Comparison of ENCODE assay signal across 5 fruit fly cellular contexts in genomic region chrX:11925213-11925612, dm6.
A peak's percentile ranks its signal among the peaks of the same experiment; 100 is the strongest.
TF ChIP-seq lines count a peak whose summit lies in the region.

No protein-coding gene starts in this region.

- no peak for TF ChIP-seq CTCF in whole organism, embryonic (GFP tag; optimal IDR thresholded peaks at IDR 0.05; lab: Kevin White, UChicago)

TF ChIP-seq in whole organism, adult, 20 proteins besides CTCF, POLR2A, EP300 and RAD21:
- TF ChIP-seq cic (GFP tag; optimal IDR thresholded peaks at IDR 0.05; lab: Kevin White, UChicago) = no peak
- no peak for TF ChIP-seq cnc (optimal IDR thresholded peaks at IDR 0.05; lab: Kevin White, UChicago)
- TF ChIP-seq CG33017 (tag; optimal IDR thresholded peaks at IDR 0.05; lab: Kevin White, UChicago) = peak; percentile 2
- peak; percentile 62 for TF ChIP-seq bab1 (GFP tag; optimal IDR thresholded peaks at IDR 0.05; lab: Kevin White, UChicago)
- peak; percentile 60 for TF ChIP-seq CG14711 (tag; optimal IDR thresholded peaks at IDR 0.05; lab: Kevin White, UChicago)
- TF ChIP-seq tj (GFP tag; optimal IDR thresholded peaks at IDR 0.05; lab: Kevin White, UChicago) = no peak
- TF ChIP-seq CG7101 (tag; optimal IDR thresholded peaks at IDR 0.05; lab: Kevin White, UChicago) = peak; percentile 62
TF ChIP-seq in whole organism, adult: peak in this region for 4.

TF ChIP-seq in whole organism, embryonic, 481 proteins besides CTCF, POLR2A, EP300 and RAD21 (continues in another document):
- TF ChIP-seq CG8765 (GFP tag; IDR thresholded peaks at IDR 0.05; lab: Robert Waterston, UW) = peak; percentile 27; the same call in 1 of the 2 replicates
- TF ChIP-seq CHES-1-like (GFP tag; optimal IDR thresholded peaks at IDR 0.05; lab: Kevin White, UChicago) = no peak
- TF ChIP-seq hkb (optimal IDR thresholded peaks at IDR 0.05; lab: Kevin White, UChicago) = no peak
- peak; percentile 68 for TF ChIP-seq hkb (GFP tag; IDR thresholded peaks at IDR 0.05; lab: Robert Waterston, UW)
- peak; percentile 64; the same call in 1 of the 2 replicates for TF ChIP-seq Xrp1 (GFP tag; IDR thresholded peaks at IDR 0.05; lab: Robert Waterston, UW)
- peak; percentile 48 for TF ChIP-seq nmo (GFP tag; optimal IDR thresholded peaks at IDR 0.05; lab: Kevin White, UChicago)
- peak; percentile 4 for TF ChIP-seq CG18764 (GFP tag; optimal IDR thresholded peaks at IDR 0.05; lab: Kevin White, UChicago)
- 0 out of 2 replicates have a peak, but pooled peaks have one; percentile 40 for TF ChIP-seq CG31441 (GFP tag; IDR thresholded peaks at IDR 0.05; lab: Robert Waterston, UW)
- TF ChIP-seq Aef1 (GFP tag; IDR thresholded peaks at IDR 0.05; lab: Robert Waterston, UW) = peak; percentile 69
- TF ChIP-seq E2f2 (GFP tag; IDR thresholded peaks at IDR 0.05; lab: Robert Waterston, UW) = peak; percentile 38
- TF ChIP-seq CG2889 (GFP tag; IDR thresholded peaks at IDR 0.05; lab: Robert Waterston, UW) = peak; percentile 75; the same call in 2 of the 3 replicates
- TF ChIP-seq lov (optimal IDR thresholded peaks at IDR 0.05; lab: Kevin White, UChicago) = no peak
- TF ChIP-seq lov (GFP tag; IDR thresholded peaks at IDR 0.05; lab: Robert Waterston, UW) = peak; percentile 39; the same call in 1 of the 3 replicates
- TF ChIP-seq Ptx1 (GFP tag; IDR thresholded peaks at IDR 0.05; lab: Robert Waterston, UW) = peak; percentile 70
- TF ChIP-seq CG12942 (GFP tag; optimal IDR thresholded peaks at IDR 0.05; lab: Kevin White, UChicago) = no peak
- TF ChIP-seq exex (tag; optimal IDR thresholded peaks at IDR 0.05; lab: Kevin White, UChicago) = peak; percentile 6
- no peak for TF ChIP-seq CG3163 (GFP tag; optimal IDR thresholded peaks at IDR 0.05; lab: Kevin White, UChicago)
- TF ChIP-seq CG13424 (tag; optimal IDR thresholded peaks at IDR 0.05; lab: Kevin White, UChicago) = peak; percentile 20
- TF ChIP-seq HLHmδ (GFP tag; optimal IDR thresholded peaks at IDR 0.05; lab: Kevin White, UChicago) = no peak
- no peak for TF ChIP-seq vnd (GFP tag; IDR thresholded peaks at IDR 0.05; lab: Robert Waterston, UW; ENCODE audit: partially characterized antibody)

TF ChIP-seq in whole organism, prepupa, 60 proteins besides CTCF, POLR2A, EP300 and RAD21 (continues in another document):
- no peak for TF ChIP-seq spab (GFP tag; optimal IDR thresholded peaks at IDR 0.05; lab: Kevin White, UChicago)
- TF ChIP-seq pdm3 (GFP tag; optimal IDR thresholded peaks at IDR 0.05; lab: Kevin White, UChicago) = peak; percentile 23
- TF ChIP-seq CG8632 (GFP tag; optimal IDR thresholded peaks at IDR 0.05; lab: Kevin White, UChicago) = peak; percentile 47
- TF ChIP-seq Lpt (GFP tag; optimal IDR thresholded peaks at IDR 0.05; lab: Kevin White, UChicago) = no peak
- no peak for TF ChIP-seq dac (GFP tag; optimal IDR thresholded peaks at IDR 0.05; lab: Kevin White, UChicago)
- TF ChIP-seq CG6163 (GFP tag; IDR thresholded peaks at IDR 0.05; lab: Robert Waterston, UW) = peak; percentile 93
- TF ChIP-seq net (GFP tag; optimal IDR thresholded peaks at IDR 0.05; lab: Kevin White, UChicago) = peak; percentile 36
- TF ChIP-seq CG11762 (GFP tag; optimal IDR thresholded peaks at IDR 0.05; lab: Kevin White, UChicago; ENCODE audit: insufficient read depth) = peak; percentile 45
- TF ChIP-seq Eip78C (GFP tag; lab: Kevin White, UChicago) = peak; percentile 92
- no peak for TF ChIP-seq Sox15 (GFP tag; optimal IDR thresholded peaks at IDR 0.05; lab: Kevin White, UChicago)
- no peak for TF ChIP-seq Hr38 (GFP tag; optimal IDR thresholded peaks at IDR 0.05; lab: Kevin White, UChicago)
- peak; percentile 61 for TF ChIP-seq Sox102F (GFP tag; optimal IDR thresholded peaks at IDR 0.05; lab: Kevin White, UChicago)
- peak; percentile 65 for TF ChIP-seq Smox (GFP tag; optimal IDR thresholded peaks at IDR 0.05; lab: Kevin White, UChicago)
- TF ChIP-seq Gug (GFP tag; IDR thresholded peaks at IDR 0.05; lab: Robert Waterston, UW) = peak; percentile 72
- TF ChIP-seq CG16779 (tag; optimal IDR thresholded peaks at IDR 0.05; lab: Kevin White, UChicago) = no peak
- TF ChIP-seq CG8119 (GFP tag; IDR thresholded peaks at IDR 0.05; lab: Robert Waterston, UW) = peak; percentile 73; the same call in 2 of the 3 replicates
- no peak for TF ChIP-seq CG32006 (GFP tag; optimal IDR thresholded peaks at IDR 0.05; lab: Kevin White, UChicago)
- TF ChIP-seq dsx (GFP tag; optimal IDR thresholded peaks at IDR 0.05; lab: Kevin White, UChicago; ENCODE audit: poor library complexity, severe bottlenecking) = no peak
- TF ChIP-seq CG34406 (GFP tag; optimal IDR thresholded peaks at IDR 0.05; lab: Kevin White, UChicago) = peak; percentile 45
- no peak for TF ChIP-seq CG6854 (GFP tag; optimal IDR thresholded peaks at IDR 0.05; lab: Kevin White, UChicago)
- peak; percentile 62 for TF ChIP-seq Hr39 (GFP tag; optimal IDR thresholded peaks at IDR 0.05; lab: Kevin White, UChicago)
- TF ChIP-seq CG15336 (GFP tag; IDR thresholded peaks at IDR 0.05; lab: Robert Waterston, UW) = peak; percentile 78

TF ChIP-seq in whole organism, pupa, 21 proteins besides CTCF, POLR2A, EP300 and RAD21:
- TF ChIP-seq CG17806 (tag; optimal IDR thresholded peaks at IDR 0.05; lab: Kevin White, UChicago) (no peak), CG10348 (GFP tag; IDR thresholded peaks at IDR 0.05; lab: Robert Waterston, UW) (no peak), gl (tag; optimal IDR thresholded peaks at IDR 0.05; lab: Kevin White, UChicago) (no peak), CG15710 (tag; optimal IDR thresholded peaks at IDR 0.05; lab: Kevin White, UChicago) (no peak), CG4496 (GFP tag; IDR thresholded peaks at IDR 0.05; lab: Robert Waterston, UW) (peak; percentile 91), D1 (tag; optimal IDR thresholded peaks at IDR 0.05; lab: Kevin White, UChicago) (no peak), CG9948 (tag; optimal IDR thresholded peaks at IDR 0.05; lab: Kevin White, UChicago) (no peak), rn (GFP tag; IDR thresholded peaks at IDR 0.05; lab: Robert Waterston, UW) (peak; percentile 65; the same call in 1 of the 2 replicates), CG32121 (GFP tag; IDR thresholded peaks at IDR 0.05; lab: Robert Waterston, UW) (peak; percentile 65), Pif1B (GFP tag; optimal IDR thresholded peaks at IDR 0.05; lab: Kevin White, UChicago) (peak; percentile 5), CG12605 (GFP tag; IDR thresholded peaks at IDR 0.05; lab: Robert Waterston, UW) (peak; percentile 75; the same call in 1 of the 2 replicates), Pif1A (GFP tag; optimal IDR thresholded peaks at IDR 0.05; lab: Kevin White, UChicago) (peak; percentile 3), CG8159 (tag; optimal IDR thresholded peaks at IDR 0.05; lab: Kevin White, UChicago) (peak; percentile 1), EcR (GFP tag; optimal IDR thresholded peaks at IDR 0.05; lab: Kevin White, UChicago) (no peak), CG8301 (tag; optimal IDR thresholded peaks at IDR 0.05; lab: Kevin White, UChicago) (peak; percentile 47), fd96Ca (GFP tag; IDR thresholded peaks at IDR 0.05; lab: Robert Waterston, UW) (no peak), CG34367 (tag; optimal IDR thresholded peaks at IDR 0.05; lab: Kevin White, UChicago) (no peak), Ets98B (GFP tag; IDR thresholded peaks at IDR 0.05; lab: Robert Waterston, UW) (peak; percentile 84), Snoo (tag; optimal IDR thresholded peaks at IDR 0.05; lab: Kevin White, UChicago) (peak; percentile 72), CG13204 (GFP tag; optimal IDR thresholded peaks at IDR 0.05; lab: Kevin White, UChicago) (no peak), CG14655 (GFP tag; optimal IDR thresholded peaks at IDR 0.05; lab: Kevin White, UChicago) (peak; percentile 48)
TF ChIP-seq in whole organism, pupa: peak in this region for 11.

TF ChIP-seq in whole organism, wandering third instar larva, 38 proteins besides CTCF, POLR2A, EP300 and RAD21 (continues in another document):
- TF ChIP-seq GATAd (GFP tag; optimal IDR thresholded peaks at IDR 0.05; lab: Kevin White, UChicago) (no peak), Myc (optimal IDR thresholded peaks at IDR 0.05; lab: Kevin White, UChicago) (no peak), fru (GFP tag; optimal IDR thresholded peaks at IDR 0.05; lab: Kevin White, UChicago) (peak; percentile 55), Sp1 (GFP tag; optimal IDR thresholded peaks at IDR 0.05; lab: Kevin White, UChicago) (peak; percentile 75), woc (GFP tag; optimal IDR thresholded peaks at IDR 0.05; lab: Kevin White, UChicago) (peak; percentile 23), Abd-B (GFP tag; optimal IDR thresholded peaks at IDR 0.05; lab: Kevin White, UChicago) (no peak), ey (GFP tag; optimal IDR thresholded peaks at IDR 0.05; lab: Kevin White, UChicago) (peak; percentile 69), pan (optimal IDR thresholded peaks at IDR 0.05; lab: Kevin White, UChicago) (no peak), Hr78 (GFP tag; optimal IDR thresholded peaks at IDR 0.05; lab: Kevin White, UChicago) (no peak), psq (GFP tag; optimal IDR thresholded peaks at IDR 0.05; lab: Kevin White, UChicago) (peak; percentile 29), CG9705 (GFP tag; optimal IDR thresholded peaks at IDR 0.05; lab: Kevin White, UChicago) (peak; percentile 30), HLH106 (tag; optimal IDR thresholded peaks at IDR 0.05; lab: Kevin White, UChicago) (peak; percentile 88), sage (GFP tag; optimal IDR thresholded peaks at IDR 0.05; lab: Kevin White, UChicago) (peak; percentile 60), lola (GFP tag; optimal IDR thresholded peaks at IDR 0.05; lab: Kevin White, UChicago) (no peak), sv (GFP tag; optimal IDR thresholded peaks at IDR 0.05; lab: Kevin White, UChicago) (no peak), dmrt93B (GFP tag; optimal IDR thresholded peaks at IDR 0.05; lab: Kevin White, UChicago) (peak; percentile 47), brk (GFP tag; optimal IDR thresholded peaks at IDR 0.05; lab: Kevin White, UChicago) (peak; percentile 68), br (GFP tag; optimal IDR thresholded peaks at IDR 0.05; lab: Kevin White, UChicago) (peak; percentile 19), Dif (GFP tag; optimal IDR thresholded peaks at IDR 0.05; lab: Kevin White, UChicago; ENCODE audit: partially characterized antibody) (no peak), Vsx2 (GFP tag; optimal IDR thresholded peaks at IDR 0.05; lab: Kevin White, UChicago; ENCODE audit: partially characterized antibody) (no peak), Hr83 (GFP tag; optimal IDR thresholded peaks at IDR 0.05; lab: Kevin White, UChicago; ENCODE audit: poor library complexity, severe bottlenecking) (peak; percentile 2), dl (GFP tag; optimal IDR thresholded peaks at IDR 0.05; lab: Kevin White, UChicago; ENCODE audit: insufficient read depth in 1 of 2, partially characterized antibody in 2 of 2) (no peak), usp (GFP tag; optimal IDR thresholded peaks at IDR 0.05; lab: Kevin White, UChicago) (no peak), tai (GFP tag; optimal IDR thresholded peaks at IDR 0.05; lab: Kevin White, UChicago) (no peak), Hnf4 (GFP tag; optimal IDR thresholded peaks at IDR 0.05; lab: Kevin White, UChicago) (peak; percentile 59), rgr (GFP tag; optimal IDR thresholded peaks at IDR 0.05; lab: Kevin White, UChicago) (peak; percentile 68), OdsH (GFP tag; optimal IDR thresholded peaks at IDR 0.05; lab: Kevin White, UChicago) (peak; percentile 57), Jra (GFP tag; optimal IDR thresholded peaks at IDR 0.05; lab: Kevin White, UChicago) (no peak)
